Worm (Caenorhabditis elegans): ENCODE results near the gene nhr-37.

ce11 chrV:6579992-6580391 is 42.0 kb upstream of the nhr-37 start, which contains the start of gene EGAP9.3:
- TF ChIP-seq tag-97 (GFP tag; IDR thresholded peaks at IDR 0.05): no peak
- TF ChIP-seq ama-1 (optimal IDR thresholded peaks at IDR 0.05): no peak
- no peak for TF ChIP-seq lin-39 (tag; optimal IDR thresholded peaks at IDR 0.05)
- no peak for TF ChIP-seq egl-27 (tag; optimal IDR thresholded peaks at IDR 0.05)
- no peak for TF ChIP-seq hlh-30 (tag; optimal IDR thresholded peaks at IDR 0.05; ENCODE audit: insufficient read depth)
- peak; percentile 69 for TF ChIP-seq nhr-28 (tag; optimal IDR thresholded peaks at IDR 0.05)
- no peak for TF ChIP-seq nhr-11 (tag; optimal IDR thresholded peaks at IDR 0.05)
- no peak for TF ChIP-seq nhr-77 (tag; optimal IDR thresholded peaks at IDR 0.05)
- no peak for TF ChIP-seq nhr-25 (tag; optimal IDR thresholded peaks at IDR 0.05; ENCODE audit: borderline replicate concordance, insufficient read depth)
- TF ChIP-seq jun-1 (tag; optimal IDR thresholded peaks at IDR 0.05): no peak
- no peak for TF ChIP-seq spr-1 (tag; optimal IDR thresholded peaks at IDR 0.05)

All from whole organism, L4 larva.